Worm (Caenorhabditis elegans): ENCODE data around the gene pha-2.

- TF ChIP-seq ama-1 (optimal IDR thresholded peaks at IDR 0.05) (no peak), ceh-13 (GFP tag; optimal IDR thresholded peaks at IDR 0.05) (no peak), B0310.2 (tag; optimal IDR thresholded peaks at IDR 0.05) (no peak), flt-1 (GFP tag; IDR thresholded peaks at IDR 0.05) (no peak), hnd-1 (tag; optimal IDR thresholded peaks at IDR 0.05) (no peak), tbx-11 (GFP tag; IDR thresholded peaks at IDR 0.05) (no peak), pes-1 (GFP tag; IDR thresholded peaks at IDR 0.05) (no peak), ets-7 (tag; optimal IDR thresholded peaks at IDR 0.05) (no peak), scrt-1 (GFP tag; IDR thresholded peaks at IDR 0.05) (no peak), aly-1 (tag; optimal IDR thresholded peaks at IDR 0.05) (no peak), F13C5.2 (tag; optimal IDR thresholded peaks at IDR 0.05) (no peak), hmg-4 (GFP tag; optimal IDR thresholded peaks at IDR 0.05) (no peak), ceh-36 (tag; optimal IDR thresholded peaks at IDR 0.05) (no peak)
Observed at ce11 chrX:593910-594447, 42.8 kb downstream of the pha-2 start, which contains the start of gene F13C5.2.
